Worm (Caenorhabditis elegans): ENCODE measurements around the gene K09C6.8.

DNA sequence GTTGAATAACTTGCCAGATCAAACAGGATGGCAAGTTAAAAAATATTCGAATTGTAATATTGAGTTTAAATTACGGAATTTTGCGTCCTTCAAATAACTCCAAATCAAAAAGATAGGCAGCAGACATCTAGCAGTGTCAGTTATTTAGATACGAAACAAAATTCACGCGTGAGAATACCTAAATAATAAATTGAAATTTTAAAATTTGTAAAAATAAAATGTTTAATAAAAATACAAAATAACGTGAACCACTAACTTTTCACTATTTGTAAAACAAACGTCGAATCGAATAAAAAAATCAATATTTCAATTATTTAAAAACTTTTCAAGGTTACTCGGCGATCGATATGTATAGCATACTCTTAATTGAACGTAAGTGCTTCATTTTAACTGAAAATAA lies 32.9 kb upstream of the K09C6.8 start, which contains the start of gene T02B11.9:
- TF ChIP-seq tbx-2 (tag; optimal IDR thresholded peaks at IDR 0.05) (no peak), lin-15B (tag; optimal IDR thresholded peaks at IDR 0.05) (no peak), nhr-12 (tag; optimal IDR thresholded peaks at IDR 0.05) (no peak), skn-1 (tag; optimal IDR thresholded peaks at IDR 0.05) (no peak), elt-3 (tag; optimal IDR thresholded peaks at IDR 0.05) (no peak), ama-1 (optimal IDR thresholded peaks at IDR 0.05) (no peak), lin-39 (tag; optimal IDR thresholded peaks at IDR 0.05) (no peak), snpc-4 (tag; optimal IDR thresholded peaks at IDR 0.05) (no peak)
